Fruit fly (Drosophila melanogaster) whole organism, pupa: ENCODE results near the gene Tsp86D.

ENCODE experiments used
- CG13204 ChIP-seq: fragments of 200-800 bp; sonication (Bioruptor generic); optimal IDR thresholded peaks from 2 replicates; lab custom pipeline; 2018; ENCODE audit warnings: missing biosample characterization, mild to moderate bottlenecking, missing genetic modification characterization, moderate library complexity
- CG17806 ChIP-seq: fragments of 200-800 bp; sonication (Bioruptor generic); optimal IDR thresholded peaks from 2 replicates; lab custom pipeline; 2018; ENCODE audit warnings: missing biosample characterization, mild to moderate bottlenecking, missing genetic modification characterization, moderate library complexity
- CG8301 ChIP-seq: fragments of 200-800 bp; sonication (Bioruptor generic); optimal IDR thresholded peaks from 2 replicates; lab custom pipeline; 2018; ENCODE audit warnings: missing biosample characterization, mild to moderate bottlenecking, missing genetic modification characterization
- Pif1A ChIP-seq: fragments of 200-800 bp; sonication (Bioruptor generic); optimal IDR thresholded peaks from 3 replicates; lab custom pipeline; 2016; ENCODE audit warnings: missing biosample characterization, missing genetic modification characterization
- fd96Ca ChIP-seq: fragments of 200-800 bp; sonication (Bioruptor generic); IDR thresholded peaks from 3 replicates; pipeline ENCODE4 v1.3.6; 2022; ENCODE audit warnings: missing biosample characterization, missing genetic modification characterization

dm6 chr3R:10850636-10851035 is 17.9 kb upstream of the Tsp86D start:
- TF ChIP-seq CG17806 (tag; lab: Kevin White, UChicago) (no peak), CG8301 (tag; lab: Kevin White, UChicago) (no peak), fd96Ca (GFP tag; lab: Robert Waterston, UW) (no peak; the same call in 2 of the 3 replicates), Pif1A (GFP tag; lab: Kevin White, UChicago) (no peak), CG13204 (GFP tag; lab: Kevin White, UChicago) (no peak)
